Fruit fly (Drosophila melanogaster) Kc167 (cell line): Measurements from ENCODE around the gene syd.

ENCODE experiments used
- h ChIP-seq: fragments of >200 bp; optimal IDR thresholded peaks from 3 replicates; lab custom pipeline; 2018; ENCODE audit warnings: missing external identifiers
- psq ChIP-seq: fragments of >200 bp; optimal IDR thresholded peaks from 2 replicates; lab custom pipeline; 2017; ENCODE audit warnings: missing external identifiers
- ttk ChIP-seq: sonication (Bioruptor generic); optimal IDR thresholded peaks from 2 replicates; lab custom pipeline; 2017; ENCODE audit warnings: missing external identifiers

DNA sequence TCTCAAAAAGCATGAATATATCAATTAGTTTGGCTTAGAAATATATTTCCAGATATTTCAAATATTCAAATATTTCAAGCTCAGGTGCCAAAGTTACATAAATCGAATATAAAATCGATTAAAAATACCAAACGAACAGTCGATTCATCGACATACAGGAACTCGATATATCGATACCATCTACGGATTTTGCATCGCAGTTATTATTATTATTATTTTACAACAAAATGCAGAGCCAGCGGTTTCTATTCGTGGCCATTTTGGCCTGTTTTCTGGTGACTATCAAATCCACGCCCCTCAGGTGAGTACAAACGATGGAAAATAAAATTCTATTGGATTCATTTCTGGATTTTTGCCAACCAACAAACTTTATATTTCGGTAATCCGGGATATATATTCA, 34.5 kb upstream of the syd start, which contains the start of gene RNaseX25:
- TF ChIP-seq ttk (no peak), h (lab: Kevin White, UChicago) (no peak), psq (lab: Kevin White, UChicago) (no peak)
